Fruit fly (Drosophila melanogaster) whole organism, embryonic: ENCODE data around the gene scrib.

ENCODE experiments used
- CG10366 ChIP-seq: fragments of 200-800 bp; sonication (Bioruptor generic); IDR thresholded peaks from 2 replicates; pipeline ENCODE4 v1.3.6; 2022; ENCODE audit warnings: missing biosample characterization, missing genetic modification characterization
- CG10959 ChIP-seq: fragments of 200-800 bp; sonication (Bioruptor generic); IDR thresholded peaks from 2 replicates; pipeline ENCODE4 v1.3.6; 2022; ENCODE audit warnings: missing biosample characterization, missing genetic modification characterization
- CG12104 ChIP-seq: fragments of 200-800 bp; sonication (Bioruptor generic); optimal IDR thresholded peaks from 3 replicates; lab custom pipeline; 2016; ENCODE audit warnings: missing biosample characterization, missing genetic modification characterization
- CG12219 ChIP-seq: fragments of 200-800 bp; sonication (Bioruptor generic); optimal IDR thresholded peaks from 3 replicates; lab custom pipeline; 2018; ENCODE audit warnings: missing biosample characterization, mild to moderate bottlenecking, missing genetic modification characterization
- CG12299 ChIP-seq: fragments of 200-800 bp; sonication (Bioruptor generic); optimal IDR thresholded peaks from 2 replicates; lab custom pipeline; 2018; ENCODE audit warnings: missing biosample characterization, mild to moderate bottlenecking, missing genetic modification characterization
- CG12942 ChIP-seq: fragments of 200-800 bp; sonication (Bioruptor generic); optimal IDR thresholded peaks from 3 replicates; lab custom pipeline; 2016; ENCODE audit warnings: missing biosample characterization, missing genetic modification characterization
- CG13287 ChIP-seq: fragments of 200-800 bp; sonication (Bioruptor generic); IDR thresholded peaks from 2 replicates; pipeline ENCODE4 v1.3.6; 2022; ENCODE audit warnings: missing biosample characterization, missing genetic modification characterization; ENCODE audit not compliant: partially characterized antibody
- CG14014 ChIP-seq: fragments of 200-800 bp; sonication (Bioruptor generic); IDR thresholded peaks from 2 replicates; pipeline ENCODE4 v1.3.6; 2022; ENCODE audit warnings: missing biosample characterization, missing genetic modification characterization
- CG15073 ChIP-seq: fragments of 200-800 bp; sonication (Bioruptor generic); optimal IDR thresholded peaks from 2 replicates; lab custom pipeline; 2016; ENCODE audit warnings: missing biosample characterization, missing genetic modification characterization
- CG15479 ChIP-seq: fragments of 200-800 bp; sonication (Bioruptor generic); optimal IDR thresholded peaks from 3 replicates; lab custom pipeline; 2019; ENCODE audit warnings: missing biosample characterization, mild to moderate bottlenecking, missing genetic modification characterization, moderate library complexity
- CG15514 ChIP-seq: fragments of 200-800 bp; sonication (Bioruptor generic); optimal IDR thresholded peaks from 3 replicates; lab custom pipeline; 2017; ENCODE audit warnings: missing biosample characterization, missing genetic modification characterization, mild to moderate bottlenecking, moderate library complexity, missing genetic modification reagents
- CG1647 ChIP-seq: fragments of 200-800 bp; sonication (Bioruptor generic); optimal IDR thresholded peaks from 3 replicates; lab custom pipeline; 2016; ENCODE audit warnings: missing biosample characterization, missing genetic modification characterization
- CG17568 ChIP-seq: fragments of 200-800 bp; sonication (Bioruptor generic); optimal IDR thresholded peaks from 2 replicates; lab custom pipeline; 2018; ENCODE audit warnings: missing biosample characterization, mild to moderate bottlenecking, missing genetic modification characterization, moderate library complexity
- CG18599 ChIP-seq: fragments of 200-800 bp; sonication (Bioruptor generic); optimal IDR thresholded peaks from 3 replicates; lab custom pipeline; 2017; ENCODE audit warnings: missing biosample characterization, missing genetic modification characterization, mild to moderate bottlenecking, moderate library complexity, missing genetic modification reagents
- CG18619 ChIP-seq: fragments of 200-800 bp; sonication (Bioruptor generic); optimal IDR thresholded peaks from 3 replicates; lab custom pipeline; 2017; ENCODE audit warnings: missing biosample characterization, mild to moderate bottlenecking, missing genetic modification characterization
- CG30020 ChIP-seq: fragments of 200-800 bp; optimal IDR thresholded peaks from 2 replicates; lab custom pipeline; 2019; ENCODE audit warnings: missing biosample characterization, mild to moderate bottlenecking, missing genetic modification characterization, moderate library complexity
- CG3065 ChIP-seq: fragments of 200-800 bp; sonication (Bioruptor generic); optimal IDR thresholded peaks from 2 replicates; lab custom pipeline; 2016; ENCODE audit warnings: missing biosample characterization, missing genetic modification characterization
- CG32772 ChIP-seq: fragments of 200-800 bp; sonication (Bioruptor generic); IDR thresholded peaks from 2 replicates; pipeline ENCODE4 v1.3.6; 2022; ENCODE audit warnings: missing biosample characterization, missing genetic modification characterization
- CG4617 ChIP-seq: fragments of 200-800 bp; sonication (Bioruptor generic); optimal IDR thresholded peaks from 3 replicates; lab custom pipeline; 2016; ENCODE audit warnings: missing biosample characterization, missing genetic modification characterization, borderline replicate concordance
- CG7786 ChIP-seq: fragments of 200-800 bp; sonication (Bioruptor generic); optimal IDR thresholded peaks from 2 replicates; lab custom pipeline; 2016; ENCODE audit warnings: missing biosample characterization, missing genetic modification characterization
- CG7987 ChIP-seq: fragments of 200-800 bp; sonication (Bioruptor generic); optimal IDR thresholded peaks from 2 replicates; lab custom pipeline; 2018; ENCODE audit warnings: missing biosample characterization, mild to moderate bottlenecking, missing genetic modification characterization, moderate library complexity
- CG9215 ChIP-seq: fragments of 200-800 bp; sonication (Bioruptor generic); IDR thresholded peaks from 2 replicates; pipeline ENCODE4 v1.3.6; 2022; ENCODE audit warnings: missing biosample characterization, missing genetic modification characterization
- CG9609 ChIP-seq: fragments of 200-800 bp; sonication (Bioruptor generic); optimal IDR thresholded peaks from 3 replicates; lab custom pipeline; 2016; ENCODE audit warnings: missing biosample characterization, missing genetic modification characterization
- CkIIα-i1 ChIP-seq: fragments of 200-800 bp; sonication (Bioruptor generic); IDR thresholded peaks from 2 replicates; pipeline ENCODE4 v1.3.6; 2022; ENCODE audit warnings: missing biosample characterization, missing genetic modification characterization
- Dad ChIP-seq: fragments of 200-800 bp; sonication (Bioruptor generic); optimal IDR thresholded peaks from 3 replicates; lab custom pipeline; 2016; ENCODE audit warnings: missing biosample characterization, missing genetic modification characterization
- HmgD ChIP-seq: fragments of 200-800 bp; sonication (Bioruptor generic); optimal IDR thresholded peaks from 3 replicates; lab custom pipeline; 2016; ENCODE audit warnings: missing biosample characterization, missing genetic modification characterization
- Mes4 ChIP-seq: fragments of 200-800 bp; sonication (Bioruptor generic); optimal IDR thresholded peaks from 2 replicates; lab custom pipeline; 2016; ENCODE audit warnings: missing biosample characterization, missing genetic modification characterization
- Nf-YC ChIP-seq: fragments of 200-800 bp; optimal IDR thresholded peaks from 3 replicates; lab custom pipeline; 2019; ENCODE audit warnings: missing biosample characterization, mild to moderate bottlenecking, missing genetic modification characterization, moderate library complexity
- Rx ChIP-seq: fragments of 200-800 bp; sonication (Bioruptor generic); IDR thresholded peaks from 2 replicates; pipeline ENCODE4 v1.3.6; 2022; ENCODE audit warnings: missing biosample characterization, missing genetic modification characterization
- Side ChIP-seq: fragments of 200-800 bp; sonication (Bioruptor generic); optimal IDR thresholded peaks from 2 replicates; lab custom pipeline; 2016; ENCODE audit warnings: missing biosample characterization, missing genetic modification characterization
- chinmo ChIP-seq: fragments of 200-800 bp; sonication (Bioruptor generic); IDR thresholded peaks from 4 replicates; pipeline ENCODE4 v1.3.6; 2022; ENCODE audit warnings: missing biosample characterization, missing genetic modification characterization; ENCODE audit not compliant: partially characterized antibody
- corto ChIP-seq: fragments of 200-800 bp; sonication (Bioruptor generic); optimal IDR thresholded peaks from 2 replicates; lab custom pipeline; 2016; ENCODE audit warnings: missing biosample characterization, mild to moderate bottlenecking, missing genetic modification characterization, moderate library complexity
- crc ChIP-seq: fragments of 200-800 bp; sonication (Bioruptor generic); optimal IDR thresholded peaks from 2 replicates; lab custom pipeline; 2016; ENCODE audit warnings: missing biosample characterization, missing genetic modification characterization
- dysf ChIP-seq: fragments of 200-800 bp; sonication (Bioruptor generic); IDR thresholded peaks from 3 replicates; pipeline ENCODE4 v1.3.6; 2022; ENCODE audit warnings: missing biosample characterization, missing genetic modification characterization
- ems ChIP-seq: fragments of 200-800 bp; sonication (Bioruptor generic); optimal IDR thresholded peaks from 3 replicates; lab custom pipeline; 2016; ENCODE audit warnings: missing biosample characterization, missing genetic modification characterization
- gcm2 ChIP-seq: fragments of 200-800 bp; sonication (Bioruptor generic); optimal IDR thresholded peaks from 2 replicates; lab custom pipeline; 2016; ENCODE audit warnings: missing biosample characterization, missing genetic modification characterization
- gro ChIP-seq: fragments of 200-800 bp; sonication (Bioruptor generic); optimal IDR thresholded peaks from 2 replicates; lab custom pipeline; 2016; ENCODE audit warnings: missing biosample characterization, missing genetic modification characterization
- her ChIP-seq: fragments of 200-800 bp; sonication (Bioruptor generic); optimal IDR thresholded peaks from 2 replicates; lab custom pipeline; 2016; ENCODE audit warnings: missing biosample characterization, missing genetic modification characterization
- ind ChIP-seq: fragments of 200-800 bp; sonication (Bioruptor generic); optimal IDR thresholded peaks from 3 replicates; lab custom pipeline; 2016; ENCODE audit warnings: missing biosample characterization, missing genetic modification characterization
- mld ChIP-seq: fragments of 200-800 bp; sonication (Bioruptor generic); IDR thresholded peaks from 3 replicates; pipeline ENCODE4 v1.3.6; 2022; ENCODE audit warnings: missing biosample characterization, missing genetic modification characterization; ENCODE audit not compliant: partially characterized antibody
- repo ChIP-seq: fragments of 200-800 bp; sonication (Bioruptor generic); optimal IDR thresholded peaks from 2 replicates; lab custom pipeline; 2016; ENCODE audit warnings: missing biosample characterization, missing genetic modification characterization
- sens ChIP-seq: fragments of 200-800 bp; sonication (Bioruptor generic); peaks from one replicate; lab custom pipeline; 2016; ENCODE audit warnings: missing biosample characterization, missing genetic modification characterization
- sim ChIP-seq: fragments of 200-800 bp; sonication (Bioruptor generic); IDR thresholded peaks from 2 replicates; pipeline ENCODE4 v1.3.6; 2022; ENCODE audit warnings: missing biosample characterization, missing genetic modification characterization
- sna ChIP-seq: fragments of 200-800 bp; sonication (Bioruptor generic); IDR thresholded peaks from 2 replicates; pipeline ENCODE4 v1.3.6; 2022; ENCODE audit warnings: missing biosample characterization, missing genetic modification characterization; ENCODE audit not compliant: partially characterized antibody
- so ChIP-seq: fragments of 200-800 bp; sonication (Bioruptor generic); IDR thresholded peaks from 3 replicates; pipeline ENCODE4 v1.3.6; 2022; ENCODE audit warnings: missing biosample characterization, missing genetic modification characterization
- sr ChIP-seq: fragments of 200-800 bp; sonication (Bioruptor generic); IDR thresholded peaks from 3 replicates; pipeline ENCODE4 v1.3.6; 2022; ENCODE audit warnings: missing biosample characterization, missing genetic modification characterization
- tap ChIP-seq: fragments of 200-800 bp; optimal IDR thresholded peaks from 3 replicates; lab custom pipeline; 2019; ENCODE audit warnings: missing biosample characterization, mild to moderate bottlenecking, missing genetic modification characterization, moderate library complexity
- unc-4 ChIP-seq: fragments of 200-800 bp; sonication (Bioruptor generic); IDR thresholded peaks from 2 replicates; pipeline ENCODE4 v1.3.6; 2022; ENCODE audit warnings: missing biosample characterization, missing genetic modification characterization; ENCODE audit not compliant: partially characterized antibody
- yki ChIP-seq: fragments of >200 bp; optimal IDR thresholded peaks from 3 replicates; lab custom pipeline; 2018
- z ChIP-seq: fragments of 200-800 bp; sonication (Bioruptor generic); IDR thresholded peaks from 3 replicates; pipeline ENCODE4 v1.3.6; 2022; ENCODE audit warnings: missing biosample characterization, missing genetic modification characterization
- zen2 ChIP-seq: fragments of 200-800 bp; sonication (Bioruptor generic); IDR thresholded peaks from 3 replicates; pipeline ENCODE4 v1.3.6; 2022; ENCODE audit warnings: missing biosample characterization, missing genetic modification characterization; ENCODE audit not compliant: partially characterized antibody
- zfh2 ChIP-seq: fragments of 200-800 bp; sonication (Bioruptor generic); optimal IDR thresholded peaks from 2 replicates; lab custom pipeline; 2016; ENCODE audit warnings: missing biosample characterization, missing genetic modification characterization

The scrib gene

dm6 chr3R:26566816-26567215, 30.7 kb downstream of the scrib start (continued):
- TF ChIP-seq CG12219 (GFP tag; lab: Kevin White, UChicago) (no peak), CkIIα-i1 (GFP tag; lab: Robert Waterston, UW) (no peak), gcm2 (peak; percentile 44), sr (peak; percentile 60; the same call in 1 of the 3 replicates), unc-4 (GFP tag; lab: Robert Waterston, UW) (0 out of 2 replicates have a peak, but pooled peaks have one; percentile 30), CG18619 (no peak), Dad (GFP tag; lab: Kevin White, UChicago) (peak; percentile 24), CG12104 (GFP tag; lab: Kevin White, UChicago) (no peak), zen2 (no peak), tap (tag; lab: Kevin White, UChicago) (no peak), corto (no peak), chinmo (GFP tag; lab: Robert Waterston, UW) (peak; percentile 65; the same call in 2 of the 4 replicates), CG12942 (GFP tag; lab: Kevin White, UChicago) (no peak), CG13287 (GFP tag; lab: Robert Waterston, UW) (peak; percentile 54), sim (GFP tag; lab: Robert Waterston, UW) (no peak), CG30020 (tag; lab: Kevin White, UChicago) (no peak), CG12299 (no peak), CG4617 (GFP tag; lab: Kevin White, UChicago) (no peak), Nf-YC (tag; lab: Kevin White, UChicago) (no peak), CG15514 (GFP tag; lab: Kevin White, UChicago) (peak; percentile 59), Side (GFP tag; lab: Kevin White, UChicago) (peak; percentile 26), sna (GFP tag; lab: Robert Waterston, UW) (no peak), CG10366 (GFP tag; lab: Robert Waterston, UW) (peak; percentile 93), CG32772 (no peak), CG15479 (GFP tag; lab: Kevin White, UChicago) (no peak), z (GFP tag; lab: Robert Waterston, UW) (0 out of 3 replicates have a peak, but pooled peaks have one; percentile 38), Rx (GFP tag; lab: Robert Waterston, UW) (peak; percentile 35; the same call in 1 of the 2 replicates), dysf (GFP tag; lab: Robert Waterston, UW) (0 out of 3 replicates have a peak, but pooled peaks have one; percentile 26), her (GFP tag; lab: Kevin White, UChicago) (peak; percentile 46), yki (lab: Kevin White, UChicago) (no peak), crc (GFP tag; lab: Kevin White, UChicago) (no peak), sens (GFP tag; lab: Kevin White, UChicago) (peak; percentile 6), CG18599 (GFP tag; lab: Kevin White, UChicago) (peak; percentile 31), CG3065 (no peak), CG17568 (no peak), CG14014 (GFP tag; lab: Robert Waterston, UW) (no peak), CG7786 (GFP tag; lab: Kevin White, UChicago) (no peak), CG1647 (no peak), Mes4 (no peak), zfh2 (GFP tag; lab: Kevin White, UChicago) (no peak), mld (no peak; the same call in 2 of the 3 replicates), CG7987 (GFP tag; lab: Kevin White, UChicago) (peak; percentile 9), repo (GFP tag; lab: Kevin White, UChicago) (no peak), so (no peak), ems (no peak), CG15073 (GFP tag; lab: Kevin White, UChicago) (no peak), CG9215 (GFP tag; lab: Robert Waterston, UW) (peak; percentile 30; the same call in 1 of the 2 replicates), CG10959 (GFP tag; lab: Robert Waterston, UW) (no peak), ind (GFP tag; lab: Kevin White, UChicago) (peak; percentile 18), HmgD (peak; percentile 77), gro (GFP tag; lab: Kevin White, UChicago) (peak; percentile 36), CG9609 (GFP tag; lab: Kevin White, UChicago) (peak; percentile 20)
